Worm (Caenorhabditis elegans) whole organism, midembryonic: ENCODE measurements around the gene clec-141.

ENCODE experiments used
- T22C8.4 ChIP-seq: fragments of 200-800 bp; sonication (Bioruptor generic); IDR thresholded peaks from 2 replicates; pipeline ENCODE4 v1.3.6; 2022; ENCODE audit warnings: missing genetic modification characterization, missing compliant biosample characterization
- cog-1 ChIP-seq: sonication (generic microtip); optimal IDR thresholded peaks from 2 replicates; lab custom pipeline; 2016; ENCODE audit warnings: missing genetic modification characterization, missing compliant biosample characterization
- flt-1 ChIP-seq: fragments of 200-800 bp; sonication (Bioruptor generic); IDR thresholded peaks from 2 replicates; pipeline ENCODE4 v1.3.6; 2022; ENCODE audit warnings: missing genetic modification characterization, missing compliant biosample characterization
- klf-2 ChIP-seq: fragments of 200-800 bp; sonication (Bioruptor generic); conservative IDR thresholded peaks from 2 replicates; pipeline ENCODE4 v1.3.6; 2022; ENCODE audit warnings: missing genetic modification reagents, missing genetic modification characterization, missing compliant biosample characterization
- med-1 ChIP-seq: sonication (generic microtip); optimal IDR thresholded peaks from 2 replicates; lab custom pipeline; 2017; ENCODE audit warnings: missing genetic modification characterization, mild to moderate bottlenecking, missing compliant biosample characterization, antibody characterized with exemption, missing genetic modification reagents; ENCODE audit not compliant: insufficient read depth
- ref-1 ChIP-seq: fragments of 200-800 bp; sonication (Bioruptor generic); conservative IDR thresholded peaks from 2 replicates; pipeline ENCODE4 v1.3.6; 2022; ENCODE audit warnings: missing genetic modification reagents, missing genetic modification characterization, missing compliant biosample characterization
- tab-1 ChIP-seq: fragments of 200-800 bp; sonication (Bioruptor generic); IDR thresholded peaks from 2 replicates; pipeline ENCODE4 v1.3.6; 2022; ENCODE audit warnings: missing genetic modification characterization, missing compliant biosample characterization
- ztf-23 ChIP-seq: fragments of 200-800 bp; sonication (Bioruptor generic); IDR thresholded peaks from 2 replicates; pipeline ENCODE4 v1.3.6; 2022; ENCODE audit warnings: missing genetic modification reagents, missing genetic modification characterization, missing compliant biosample characterization
- ztf-29 ChIP-seq: fragments of 200-800 bp; sonication (Bioruptor generic); IDR thresholded peaks from 2 replicates; pipeline ENCODE4 v1.3.6; 2022; ENCODE audit warnings: missing genetic modification reagents, missing genetic modification characterization, missing compliant biosample characterization

Gene clec-141

ce11 chrII:5407548-5407947, at the start of gene clec-141:
Gene clec-141 (minus strand): TSS chrII:5407648.
- TF ChIP-seq flt-1 (no peak), med-1 (GFP tag; lab: Kevin White, UChicago) (no peak), T22C8.4 (GFP tag; lab: Robert Waterston, UW) (no peak), ztf-23 (GFP tag; lab: Robert Waterston, UW) (no peak), cog-1 (tag; lab: Kevin White, UChicago) (no peak), tab-1 (GFP tag; lab: Robert Waterston, UW) (no peak), ztf-29 (GFP tag; lab: Robert Waterston, UW) (no peak), ref-1 (GFP tag; lab: Robert Waterston, UW) (no peak), klf-2 (GFP tag; lab: Robert Waterston, UW) (no peak)

ce11 chrII:5455650-5456355, 48.4 kb upstream of the clec-141 start, which contains the start of gene daz-1:
Gene daz-1 (plus strand): TSS chrII:5456305.
- TF ChIP-seq ref-1 (GFP tag; lab: Robert Waterston, UW), result no peak
- no peak for TF ChIP-seq tab-1 (GFP tag; lab: Robert Waterston, UW)
- no peak for TF ChIP-seq ztf-29 (GFP tag; lab: Robert Waterston, UW)
- no peak for TF ChIP-seq cog-1 (tag; lab: Kevin White, UChicago)
- TF ChIP-seq med-1 (GFP tag; lab: Kevin White, UChicago), result no peak
- TF ChIP-seq ztf-23 (GFP tag; lab: Robert Waterston, UW), result no peak
- TF ChIP-seq T22C8.4 (GFP tag; lab: Robert Waterston, UW), result no peak
- no peak for TF ChIP-seq klf-2 (GFP tag; lab: Robert Waterston, UW)

ce11 chrII:5453547-5453946, 46.1 kb upstream of the clec-141 start, which contains the start of gene dhs-5:
Gene dhs-5 (plus strand): TSS chrII:5453847.
- no peak for TF ChIP-seq ztf-23 (GFP tag; lab: Robert Waterston, UW)
- TF ChIP-seq tab-1 (GFP tag; lab: Robert Waterston, UW), result no peak
- TF ChIP-seq klf-2 (GFP tag; lab: Robert Waterston, UW), result no peak
- TF ChIP-seq flt-1, result no peak
- TF ChIP-seq ztf-29 (GFP tag; lab: Robert Waterston, UW), result no peak
- no peak for TF ChIP-seq T22C8.4 (GFP tag; lab: Robert Waterston, UW)

DNA sequence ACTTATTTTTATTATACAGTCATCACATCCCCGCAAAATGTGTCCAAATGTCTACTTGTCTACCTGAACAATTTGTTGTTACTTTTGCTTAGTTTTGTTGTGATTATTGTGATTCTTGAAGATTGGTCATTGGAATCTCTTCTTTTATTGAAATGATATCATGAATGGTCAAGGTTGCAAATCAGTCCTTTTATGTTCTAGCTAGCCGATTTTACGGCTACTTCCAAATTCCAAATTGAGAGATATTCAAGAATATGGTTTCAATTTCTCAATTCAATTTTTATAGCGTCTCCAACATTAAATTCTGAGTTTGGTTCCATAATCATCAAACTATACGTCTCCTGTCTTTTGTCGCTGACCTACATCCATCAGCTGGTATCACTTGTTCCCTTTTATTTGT, 43.8 kb upstream of the clec-141 start:
- TF ChIP-seq ztf-29 (GFP tag; lab: Robert Waterston, UW) (no peak), tab-1 (GFP tag; lab: Robert Waterston, UW) (no peak), T22C8.4 (GFP tag; lab: Robert Waterston, UW) (no peak), med-1 (GFP tag; lab: Kevin White, UChicago) (no peak), cog-1 (tag; lab: Kevin White, UChicago) (no peak), flt-1 (no peak), ztf-23 (GFP tag; lab: Robert Waterston, UW) (no peak), klf-2 (GFP tag; lab: Robert Waterston, UW) (no peak), ref-1 (GFP tag; lab: Robert Waterston, UW) (no peak)

ce11 chrII:5449620-5450019, 42.2 kb upstream of the clec-141 start:
- TF ChIP-seq med-1 (GFP tag; lab: Kevin White, UChicago) (no peak), tab-1 (GFP tag; lab: Robert Waterston, UW) (no peak), flt-1 (no peak), klf-2 (GFP tag; lab: Robert Waterston, UW) (no peak), ztf-29 (GFP tag; lab: Robert Waterston, UW) (no peak), cog-1 (tag; lab: Kevin White, UChicago) (no peak), ref-1 (GFP tag; lab: Robert Waterston, UW) (no peak), T22C8.4 (GFP tag; lab: Robert Waterston, UW) (no peak), ztf-23 (GFP tag; lab: Robert Waterston, UW) (no peak)

DNA sequence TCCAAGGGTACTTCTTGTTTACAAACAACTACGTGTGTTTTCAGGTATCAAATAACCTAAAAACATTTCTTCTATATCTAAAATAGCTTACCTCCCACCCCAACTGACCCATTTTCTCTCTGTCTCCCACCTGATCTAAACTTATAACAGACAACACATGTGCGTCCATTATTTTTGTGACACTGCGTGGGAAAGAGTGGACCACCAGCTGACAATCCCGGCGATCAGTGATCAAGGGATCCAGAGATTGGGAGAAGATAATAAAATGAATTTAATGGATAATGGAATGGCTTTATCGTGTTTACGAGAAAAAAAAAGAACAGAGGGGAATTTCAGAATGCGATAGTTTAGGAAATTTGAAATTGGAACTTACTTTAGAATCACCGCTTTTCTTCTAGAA, 41.8 kb upstream of the clec-141 start:
- no peak for TF ChIP-seq ztf-23 (GFP tag; lab: Robert Waterston, UW)
- TF ChIP-seq ref-1 (GFP tag; lab: Robert Waterston, UW), result no peak
- no peak for TF ChIP-seq med-1 (GFP tag; lab: Kevin White, UChicago)
- TF ChIP-seq cog-1 (tag; lab: Kevin White, UChicago), result no peak
- no peak for TF ChIP-seq flt-1
- TF ChIP-seq klf-2 (GFP tag; lab: Robert Waterston, UW), result no peak
- no peak for TF ChIP-seq ztf-29 (GFP tag; lab: Robert Waterston, UW)
- no peak for TF ChIP-seq tab-1 (GFP tag; lab: Robert Waterston, UW)
- TF ChIP-seq T22C8.4 (GFP tag; lab: Robert Waterston, UW), result no peak

DNA sequence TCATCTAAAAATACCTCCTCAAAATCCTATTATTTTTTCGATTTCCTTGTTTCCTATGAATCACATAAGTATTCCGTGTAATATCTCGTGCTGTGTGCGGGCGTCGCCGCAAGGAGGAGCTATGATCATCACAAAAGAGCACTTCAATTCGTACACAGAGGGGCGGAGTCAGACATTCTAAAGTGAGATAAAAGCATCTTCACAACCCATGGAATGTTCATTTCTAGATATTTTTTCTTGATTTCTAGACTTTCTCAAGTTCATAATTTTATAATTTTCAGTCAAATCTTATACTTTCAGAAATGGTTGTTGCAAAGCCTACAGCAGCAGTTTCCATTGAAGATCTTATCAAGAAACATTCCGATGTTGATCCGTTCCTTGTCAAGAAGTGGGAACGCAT, 39.9 kb upstream of the clec-141 start, which contains the start of gene cex-1:
cex-1 (plus strand) TSS at position 301 of the 400 bp plus-strand sequence.
- no peak for TF ChIP-seq ztf-23 (GFP tag; lab: Robert Waterston, UW)
- TF ChIP-seq cog-1 (tag; lab: Kevin White, UChicago), result no peak
- TF ChIP-seq ref-1 (GFP tag; lab: Robert Waterston, UW), result no peak
- TF ChIP-seq T22C8.4 (GFP tag; lab: Robert Waterston, UW), result no peak
- no peak for TF ChIP-seq flt-1
- no peak for TF ChIP-seq klf-2 (GFP tag; lab: Robert Waterston, UW)
- TF ChIP-seq med-1 (GFP tag; lab: Kevin White, UChicago), result no peak
- no peak for TF ChIP-seq ztf-29 (GFP tag; lab: Robert Waterston, UW)

- no peak for TF ChIP-seq ztf-23 (GFP tag; lab: Robert Waterston, UW)
- no peak for TF ChIP-seq tab-1 (GFP tag; lab: Robert Waterston, UW)
- no peak for TF ChIP-seq flt-1
- no peak for TF ChIP-seq T22C8.4 (GFP tag; lab: Robert Waterston, UW)
Measured at ce11 chrII:5446506-5446905, 39.1 kb upstream of the clec-141 start, which contains the start of gene nmr-1. Gene nmr-1 (minus strand): TSS chrII:5446606.

- TF ChIP-seq flt-1 (no peak), ref-1 (GFP tag; lab: Robert Waterston, UW) (no peak), klf-2 (GFP tag; lab: Robert Waterston, UW) (no peak), ztf-29 (GFP tag; lab: Robert Waterston, UW) (no peak), med-1 (GFP tag; lab: Kevin White, UChicago) (no peak), T22C8.4 (GFP tag; lab: Robert Waterston, UW) (no peak), cog-1 (tag; lab: Kevin White, UChicago) (no peak), ztf-23 (GFP tag; lab: Robert Waterston, UW) (no peak), tab-1 (GFP tag; lab: Robert Waterston, UW) (no peak)
Measured at ce11 chrII:5437586-5437985, 30.1 kb upstream of the clec-141 start, which contains the start of gene F07F6.1. Gene F07F6.1 (plus strand): TSS chrII:5437886.
